Fruit fly (Drosophila melanogaster) whole organism, wandering third instar larva: Measurements from ENCODE around the gene CG42766.
A peak's percentile ranks its signal among the peaks of the same experiment; 100 is the strongest.

ENCODE experiments used
- Abd-B ChIP-seq: fragments of >200 bp; optimal IDR thresholded peaks from 2 replicates; lab custom pipeline; 2017; ENCODE audit warnings: missing biosample characterization, missing genetic modification characterization
- CG32264 ChIP-seq: fragments of 200-800 bp; sonication (Bioruptor generic); optimal IDR thresholded peaks from 2 replicates; lab custom pipeline; 2016; ENCODE audit warnings: missing biosample characterization, missing genetic modification characterization
- CG9705 ChIP-seq: fragments of 200-800 bp; sonication (Bioruptor generic); optimal IDR thresholded peaks from 2 replicates; lab custom pipeline; 2018; ENCODE audit warnings: missing biosample characterization, mild to moderate bottlenecking, missing genetic modification characterization
- Dfd ChIP-seq: fragments of >200 bp; optimal IDR thresholded peaks from 2 replicates; lab custom pipeline; 2017; ENCODE audit warnings: missing biosample characterization, missing genetic modification characterization
- Dif ChIP-seq: fragments of 200-275, 200-300 bp; sonication (Bioruptor generic); optimal IDR thresholded peaks from 2 replicates; lab custom pipeline; 2018; ENCODE audit warnings: missing biosample characterization, missing genetic modification characterization; ENCODE audit not compliant: partially characterized antibody
- Jra ChIP-seq: sonication (Bioruptor generic); optimal IDR thresholded peaks from 2 replicates; lab custom pipeline; 2016; ENCODE audit warnings: missing biosample characterization, missing genetic modification characterization
- OdsH ChIP-seq: fragments of 200-800 bp; sonication (Bioruptor generic); optimal IDR thresholded peaks from 2 replicates; lab custom pipeline; 2016; ENCODE audit warnings: missing biosample characterization, mild to moderate bottlenecking, missing genetic modification characterization
- Vsx2 ChIP-seq: fragments of 200-300, 225-300 bp; sonication (Bioruptor generic); optimal IDR thresholded peaks from 2 replicates; lab custom pipeline; 2018; ENCODE audit warnings: missing biosample characterization, missing genetic modification characterization; ENCODE audit not compliant: partially characterized antibody
- br ChIP-seq: fragments of 200-800 bp; sonication (Bioruptor generic); optimal IDR thresholded peaks from 2 replicates; lab custom pipeline; 2016; ENCODE audit warnings: missing biosample characterization, missing genetic modification characterization
- brk ChIP-seq: fragments of 200-800 bp; sonication (Bioruptor generic); optimal IDR thresholded peaks from 2 replicates; lab custom pipeline; 2016; ENCODE audit warnings: missing biosample characterization, mild to moderate bottlenecking, missing genetic modification characterization
- ey ChIP-seq: fragments of 200-800 bp; sonication (Bioruptor generic); optimal IDR thresholded peaks from 2 replicates; lab custom pipeline; 2016; ENCODE audit warnings: missing biosample characterization, missing genetic modification characterization
- foxo ChIP-seq, 2 experiments: fragments of 200-800 bp; sonication (Bioruptor generic); optimal IDR thresholded peaks; 2 replicates in 1 of 2; 3 replicates in 1 of 2; lab custom pipeline; 2016 to 2017; ENCODE audit warnings: missing biosample characterization in 2 of 2, missing genetic modification characterization in 2 of 2
- fru ChIP-seq: fragments of 200-800 bp; sonication (Bioruptor generic); optimal IDR thresholded peaks from 3 replicates; lab custom pipeline; 2016; ENCODE audit warnings: missing biosample characterization, mild to moderate bottlenecking, missing genetic modification characterization
- psq ChIP-seq: fragments of 200-800 bp; sonication (Bioruptor generic); optimal IDR thresholded peaks from 3 replicates; lab custom pipeline; 2017; ENCODE audit warnings: missing biosample characterization, mild to moderate bottlenecking, missing genetic modification characterization, moderate library complexity
- rgr ChIP-seq: fragments of 200-800 bp; sonication (Bioruptor generic); optimal IDR thresholded peaks from 3 replicates; lab custom pipeline; 2016; ENCODE audit warnings: missing biosample characterization, mild to moderate bottlenecking, missing genetic modification characterization
- sv ChIP-seq: fragments of 200-800 bp; sonication (Bioruptor generic); optimal IDR thresholded peaks from 3 replicates; lab custom pipeline; 2016; ENCODE audit warnings: missing biosample characterization, missing genetic modification characterization
- tai ChIP-seq: sonication (Bioruptor generic); optimal IDR thresholded peaks from 2 replicates; lab custom pipeline; 2016; ENCODE audit warnings: missing biosample characterization, missing genetic modification characterization
- usp ChIP-seq: fragments of >200 bp; optimal IDR thresholded peaks from 2 replicates; lab custom pipeline; 2017; ENCODE audit warnings: missing biosample characterization, missing genetic modification characterization
- woc ChIP-seq: sonication (Bioruptor generic); optimal IDR thresholded peaks from 2 replicates; lab custom pipeline; 2016; ENCODE audit warnings: missing biosample characterization, mild to moderate bottlenecking, missing genetic modification characterization

Gene CG42766

dm6 chrX:16005066-16005465, 28.4 kb downstream of the CG42766 start:
- TF ChIP-seq psq (GFP tag; lab: Kevin White, UChicago): no peak
- TF ChIP-seq OdsH (GFP tag; lab: Kevin White, UChicago): peak; percentile 5
- TF ChIP-seq, all 38 proteins: peak for 1

DNA sequence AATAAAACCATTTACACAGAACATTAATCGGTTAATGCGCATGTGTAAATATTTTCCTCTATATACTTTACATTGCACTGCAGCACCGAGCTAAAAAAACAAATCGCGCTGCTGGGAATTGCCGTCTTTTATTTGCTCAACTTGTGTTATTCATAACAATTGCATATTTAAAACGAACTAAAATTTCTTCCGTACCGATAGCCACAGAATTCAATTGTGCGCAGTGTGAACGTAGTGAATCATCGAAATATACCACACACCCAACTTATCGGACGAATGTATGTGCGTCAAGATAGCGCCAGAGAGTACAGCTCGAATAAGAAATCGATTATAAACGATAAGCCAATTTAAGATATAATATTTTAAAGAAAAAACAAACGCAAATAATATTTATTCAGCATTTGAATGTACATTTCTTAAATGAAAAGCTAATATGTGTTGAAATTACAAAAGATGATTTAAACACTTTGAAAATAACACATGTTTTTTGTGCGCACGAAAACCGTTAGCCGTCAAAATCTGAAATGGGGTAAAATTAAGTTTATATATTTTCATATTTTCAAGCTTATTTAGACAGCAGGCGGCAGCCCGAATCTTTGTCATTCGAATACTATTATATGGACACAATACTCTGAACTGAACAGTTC, 29.0 kb downstream of the CG42766 start, which contains the start of the genes vap and CG12698:
TSS of gene vap (minus strand) at position 262 of the 647 bp plus-strand sequence.
TSS of gene CG12698 (plus strand) at position 597 of the 647 bp plus-strand sequence.
- no peak for TF ChIP-seq brk (GFP tag; lab: Kevin White, UChicago)
- TF ChIP-seq fru (GFP tag; lab: Kevin White, UChicago): peak; percentile 22
- no peak for TF ChIP-seq Abd-B (GFP tag; lab: Kevin White, UChicago)
- no peak for TF ChIP-seq foxo (GFP tag; optimal IDR thresholded peaks at IDR 0.05; lab: Kevin White, UChicago)
- TF ChIP-seq Vsx2 (GFP tag; lab: Kevin White, UChicago): peak; percentile 35
- no peak for TF ChIP-seq psq (GFP tag; lab: Kevin White, UChicago)

dm6 chrX:16008814-16009213, 32.1 kb downstream of the CG42766 start, which contains the start of gene Muc14A:
Gene Muc14A, plus strand, starts transcription at chrX:16009114.
- TF ChIP-seq sv (GFP tag; lab: Kevin White, UChicago) (no peak), ey (GFP tag; lab: Kevin White, UChicago) (no peak), CG9705 (GFP tag; lab: Kevin White, UChicago) (no peak), CG32264 (GFP tag; lab: Kevin White, UChicago) (no peak), tai (no peak), br (GFP tag; lab: Kevin White, UChicago) (no peak), Dif (no peak), Abd-B (GFP tag; lab: Kevin White, UChicago) (no peak), usp (GFP tag; lab: Kevin White, UChicago) (no peak), rgr (GFP tag; lab: Kevin White, UChicago) (no peak), Dfd (no peak), Jra (GFP tag; lab: Kevin White, UChicago) (no peak), woc (GFP tag; lab: Kevin White, UChicago) (no peak)
- TF ChIP-seq, all 38 proteins: peak for 0
